Worm (Caenorhabditis elegans) whole organism, L1 larva: Measurements from ENCODE around the gene orc-3.
A peak's percentile ranks its signal among the peaks of the same experiment; 100 is the strongest.

ENCODE experiments used
- ama-1 ChIP-seq: fragments of 150-350 bp; optimal IDR thresholded peaks from 2 replicates; lab custom pipeline; 2014
- fkh-10 ChIP-seq: sonication (generic microtip); optimal IDR thresholded peaks from 2 replicates; lab custom pipeline; 2017; ENCODE audit warnings: missing biosample characterization, missing genetic modification reagents, missing genetic modification characterization
- lin-13 ChIP-seq: fragments of 150-350 bp; optimal IDR thresholded peaks from 2 replicates; lab custom pipeline; 2014; ENCODE audit warnings: missing biosample characterization, missing genetic modification reagents, missing genetic modification characterization
- lin-35 ChIP-seq, 2 experiments: fragments of 150-350 bp; optimal IDR thresholded peaks; 2 replicates each; lab custom pipeline; 2014; ENCODE audit warnings: missing biosample characterization in 2 of 2, missing genetic modification characterization in 2 of 2, missing genetic modification reagents in 2 of 2
- nhr-47 ChIP-seq: sonication (generic microtip); optimal IDR thresholded peaks from 2 replicates; lab custom pipeline; 2016; ENCODE audit warnings: mild to moderate bottlenecking, missing genetic modification characterization, moderate library complexity, missing compliant biosample characterization
- zip-4 ChIP-seq: fragments of 200-800 bp; sonication (Bioruptor generic); optimal IDR thresholded peaks from 2 replicates; lab custom pipeline; 2018; ENCODE audit warnings: mild to moderate bottlenecking, missing genetic modification characterization, moderate library complexity, missing compliant biosample characterization

ce11 chrIII:1207852-1208251, at the start of gene orc-3:
- TF ChIP-seq zip-4 (GFP tag; lab: Kevin White, UChicago) (no peak), fkh-10 (no peak), lin-13 (GFP tag; lab: Kevin White, UChicago) (peak; percentile 8), lin-35 (GFP tag; optimal IDR thresholded peaks at IDR 0.05; lab: Kevin White, UChicago) (peak; percentile 88 to 95), ama-1 (lab: Kevin White, UChicago) (no peak), nhr-47 (no peak)
